Fruit fly (Drosophila melanogaster) whole organism, embryonic: ENCODE data around the gene CG17666.

ENCODE experiments used
- Asciz ChIP-seq: fragments of 200-800 bp; sonication (Bioruptor generic); optimal IDR thresholded peaks from 2 replicates; lab custom pipeline; 2017; ENCODE audit warnings: missing biosample characterization, mild to moderate bottlenecking, missing genetic modification characterization, missing genetic modification reagents
- Blimp-1 ChIP-seq: fragments of 200-800 bp; sonication (Bioruptor generic); optimal IDR thresholded peaks from 3 replicates; lab custom pipeline; 2018; ENCODE audit warnings: missing biosample characterization, missing genetic modification characterization, mild to moderate bottlenecking, moderate library complexity, missing genetic modification reagents
- CG10209 ChIP-seq: fragments of 200-800 bp; sonication (Bioruptor generic); optimal IDR thresholded peaks from 3 replicates; lab custom pipeline; 2017; ENCODE audit warnings: missing biosample characterization, mild to moderate bottlenecking, missing genetic modification characterization, missing genetic modification reagents
- CG10267 ChIP-seq: fragments of 200-800 bp; sonication (Bioruptor generic); optimal IDR thresholded peaks from 2 replicates; lab custom pipeline; 2018; ENCODE audit warnings: missing biosample characterization, mild to moderate bottlenecking, missing genetic modification characterization, moderate library complexity
- CG10462 ChIP-seq: fragments of 200-800 bp; sonication (Bioruptor generic); optimal IDR thresholded peaks from 2 replicates; lab custom pipeline; 2016; ENCODE audit warnings: missing biosample characterization, missing genetic modification characterization
- CG11695 ChIP-seq: fragments of 200-800 bp; sonication (Bioruptor generic); IDR thresholded peaks from 3 replicates; pipeline ENCODE4 v1.3.6; 2022; ENCODE audit warnings: missing biosample characterization, missing genetic modification characterization
- CG12391 ChIP-seq: fragments of 200-800 bp; sonication (Bioruptor generic); optimal IDR thresholded peaks from 3 replicates; lab custom pipeline; 2018; ENCODE audit warnings: missing biosample characterization, mild to moderate bottlenecking, missing genetic modification characterization, moderate library complexity
- CG12659 ChIP-seq: fragments of 200-800 bp; sonication (Bioruptor generic); optimal IDR thresholded peaks from 3 replicates; lab custom pipeline; 2017; ENCODE audit warnings: mild to moderate bottlenecking, missing biosample characterization, missing genetic modification reagents, missing genetic modification characterization
- CG13775 ChIP-seq: fragments of 200-800 bp; sonication (Bioruptor generic); optimal IDR thresholded peaks from 3 replicates; lab custom pipeline; 2017; ENCODE audit warnings: missing biosample characterization, mild to moderate bottlenecking, missing genetic modification characterization
- CG15011 ChIP-seq: fragments of 200-800 bp; sonication (Bioruptor generic); optimal IDR thresholded peaks from 3 replicates; lab custom pipeline; 2018; ENCODE audit warnings: missing biosample characterization, mild to moderate bottlenecking, missing genetic modification characterization
- CG1529 ChIP-seq: fragments of 200-800 bp; sonication (Bioruptor generic); optimal IDR thresholded peaks from 3 replicates; lab custom pipeline; 2018; ENCODE audit warnings: missing biosample characterization, missing genetic modification characterization
- CG16815 ChIP-seq: fragments of 200-800 bp; sonication (Bioruptor generic); optimal IDR thresholded peaks from 3 replicates; lab custom pipeline; 2017; ENCODE audit warnings: missing biosample characterization, mild to moderate bottlenecking, missing genetic modification characterization
- CG17829 ChIP-seq: fragments of 200-800 bp; optimal IDR thresholded peaks from 2 replicates; lab custom pipeline; 2019; ENCODE audit warnings: missing biosample characterization, mild to moderate bottlenecking, missing genetic modification characterization, moderate library complexity
- CG18262 ChIP-seq: fragments of 200-800 bp; optimal IDR thresholded peaks from 3 replicates; lab custom pipeline; 2019; ENCODE audit warnings: missing biosample characterization, mild to moderate bottlenecking, missing genetic modification characterization, moderate library complexity
- CG18619 ChIP-seq: fragments of 200-800 bp; sonication (Bioruptor generic); optimal IDR thresholded peaks from 3 replicates; lab custom pipeline; 2017; ENCODE audit warnings: missing biosample characterization, mild to moderate bottlenecking, missing genetic modification characterization
- CG2120 ChIP-seq: fragments of 200-800 bp; sonication (Bioruptor generic); optimal IDR thresholded peaks from 3 replicates; lab custom pipeline; 2016; ENCODE audit warnings: missing biosample characterization, missing genetic modification characterization
- CG31224 ChIP-seq: fragments of 200-800 bp; sonication (Bioruptor generic); IDR thresholded peaks from 2 replicates; pipeline ENCODE4 v1.3.6; 2022; ENCODE audit warnings: missing biosample characterization, missing genetic modification characterization
- CG31441 ChIP-seq: fragments of 200-800 bp; sonication (Bioruptor generic); IDR thresholded peaks from 2 replicates; pipeline ENCODE4 v1.3.6; 2022; ENCODE audit warnings: missing biosample characterization, missing genetic modification characterization
- CG3281 ChIP-seq: fragments of 200-800 bp; sonication (Bioruptor generic); optimal IDR thresholded peaks from 3 replicates; lab custom pipeline; 2017; ENCODE audit warnings: missing biosample characterization, mild to moderate bottlenecking, missing genetic modification characterization
- CG4424 ChIP-seq: fragments of 200-800 bp; sonication (Bioruptor generic); optimal IDR thresholded peaks from 3 replicates; lab custom pipeline; 2016; ENCODE audit warnings: missing biosample characterization, missing genetic modification characterization
- CG6791 ChIP-seq: fragments of 200-800 bp; sonication (Bioruptor generic); IDR thresholded peaks from 3 replicates; pipeline ENCODE4 v1.3.6; 2022; ENCODE audit warnings: missing biosample characterization, missing genetic modification characterization; ENCODE audit not compliant: partially characterized antibody
- CG6854 ChIP-seq: fragments of 200-800 bp; sonication (Bioruptor generic); optimal IDR thresholded peaks from 3 replicates; lab custom pipeline; 2017; ENCODE audit warnings: missing biosample characterization, mild to moderate bottlenecking, missing genetic modification characterization
- CG7928 ChIP-seq: fragments of 200-800 bp; sonication (Bioruptor generic); optimal IDR thresholded peaks from 2 replicates; lab custom pipeline; 2017; ENCODE audit warnings: missing biosample characterization, mild to moderate bottlenecking, missing genetic modification characterization
- CG8944 ChIP-seq: fragments of 200-800 bp; sonication (Bioruptor generic); optimal IDR thresholded peaks from 3 replicates; lab custom pipeline; 2016; ENCODE audit warnings: missing biosample characterization, missing genetic modification characterization
- CG9797 ChIP-seq: fragments of 200-800 bp; sonication (Bioruptor generic); optimal IDR thresholded peaks from 3 replicates; lab custom pipeline; 2018; ENCODE audit warnings: missing biosample characterization, mild to moderate bottlenecking, missing genetic modification characterization
- Camta ChIP-seq: fragments of 200-800 bp; sonication (Bioruptor generic); optimal IDR thresholded peaks from 2 replicates; lab custom pipeline; 2016; ENCODE audit warnings: missing biosample characterization, missing genetic modification characterization
- Dip3 ChIP-seq: fragments of 200-800 bp; sonication (Bioruptor generic); optimal IDR thresholded peaks from 3 replicates; lab custom pipeline; 2016; ENCODE audit warnings: missing biosample characterization, missing genetic modification characterization
- Ets97D ChIP-seq: fragments of 200-800 bp; sonication (Bioruptor generic); optimal IDR thresholded peaks from 3 replicates; lab custom pipeline; 2016; ENCODE audit warnings: missing biosample characterization, missing genetic modification characterization
- Fer3 ChIP-seq: fragments of 200-800 bp; sonication (Bioruptor generic); optimal IDR thresholded peaks from 2 replicates; lab custom pipeline; 2018; ENCODE audit warnings: missing biosample characterization, mild to moderate bottlenecking, missing genetic modification characterization, moderate library complexity
- Hr78 ChIP-seq, 2 experiments: fragments of 200-800 bp in 1 of 2; fragments of >200 bp in 1 of 2; sonication (Bioruptor generic) in 1 of 2; optimal IDR thresholded peaks; 2 replicates each; lab custom pipeline; 2017 to 2019; ENCODE audit warnings: missing biosample characterization in 2 of 2, missing genetic modification characterization in 2 of 2, mild to moderate bottlenecking in 1 of 2, moderate library complexity in 1 of 2
- Hsf ChIP-seq: fragments of 200-800 bp; sonication (Bioruptor generic); optimal IDR thresholded peaks from 3 replicates; lab custom pipeline; 2016; ENCODE audit warnings: missing biosample characterization, missing genetic modification characterization
- Myb ChIP-seq: fragments of 200-800 bp; sonication (Bioruptor generic); optimal IDR thresholded peaks from 2 replicates; lab custom pipeline; 2016; ENCODE audit warnings: missing biosample characterization, missing genetic modification characterization
- Xbp1 ChIP-seq: fragments of 200-800 bp; sonication (Bioruptor generic); optimal IDR thresholded peaks from 3 replicates; lab custom pipeline; 2016; ENCODE audit warnings: missing biosample characterization, mild to moderate bottlenecking, missing genetic modification characterization
- ase ChIP-seq: fragments of 200-800 bp; sonication (Bioruptor generic); IDR thresholded peaks from 3 replicates; pipeline ENCODE4 v1.3.6; 2022; ENCODE audit warnings: missing biosample characterization, missing genetic modification characterization
- bab2 ChIP-seq: fragments of 200-800 bp; sonication (Bioruptor generic); optimal IDR thresholded peaks from 2 replicates; lab custom pipeline; 2016; ENCODE audit warnings: missing biosample characterization, missing genetic modification characterization
- cas ChIP-seq: fragments of 200-800 bp; sonication (Bioruptor generic); IDR thresholded peaks from 2 replicates; pipeline ENCODE4 v1.3.6; 2022; ENCODE audit warnings: missing biosample characterization, missing genetic modification characterization
- dpn ChIP-seq, 2 experiments: fragments of 200-800 bp; sonication (Bioruptor generic); optimal IDR thresholded peaks; 3 replicates each; lab custom pipeline; 2016; ENCODE audit warnings: missing biosample characterization in 2 of 2, missing genetic modification characterization in 2 of 2
- fd3F ChIP-seq: fragments of 200-800 bp; sonication (Bioruptor generic); optimal IDR thresholded peaks from 2 replicates; lab custom pipeline; 2018; ENCODE audit warnings: missing biosample characterization, mild to moderate bottlenecking, missing genetic modification characterization, moderate library complexity
- fd96Cb ChIP-seq: fragments of 200-800 bp; sonication (Bioruptor generic); optimal IDR thresholded peaks from 2 replicates; lab custom pipeline; 2018; ENCODE audit warnings: missing biosample characterization, mild to moderate bottlenecking, missing genetic modification characterization, moderate library complexity
- knrl ChIP-seq: fragments of 200-800 bp; sonication (Bioruptor generic); IDR thresholded peaks from 3 replicates; pipeline ENCODE4 v1.3.6; 2022; ENCODE audit warnings: missing biosample characterization, missing genetic modification characterization; ENCODE audit not compliant: partially characterized antibody
- nerfin-2 ChIP-seq: fragments of 200-800 bp; sonication (Bioruptor generic); IDR thresholded peaks from 2 replicates; pipeline ENCODE4 v1.3.6; 2022; ENCODE audit warnings: missing biosample characterization, missing genetic modification characterization; ENCODE audit not compliant: partially characterized antibody
- pho ChIP-seq: fragments of 200-800 bp; sonication (Bioruptor generic); optimal IDR thresholded peaks from 2 replicates; lab custom pipeline; 2016; ENCODE audit warnings: missing biosample characterization, missing genetic modification characterization
- phol ChIP-seq: fragments of 200-800 bp; sonication (Bioruptor generic); optimal IDR thresholded peaks from 3 replicates; lab custom pipeline; 2018; ENCODE audit warnings: missing biosample characterization, mild to moderate bottlenecking, missing genetic modification characterization, moderate library complexity
- rib ChIP-seq: fragments of 200-800 bp; sonication (Bioruptor generic); IDR thresholded peaks from 2 replicates; pipeline ENCODE4 v1.3.6; 2022; ENCODE audit warnings: missing biosample characterization, missing genetic modification characterization
- sisA ChIP-seq: fragments of 200-800 bp; sonication (Bioruptor generic); IDR thresholded peaks from 2 replicates; pipeline ENCODE4 v1.3.6; 2022; ENCODE audit warnings: missing biosample characterization, missing genetic modification characterization
- stc ChIP-seq: fragments of 200-800 bp; sonication (Bioruptor generic); IDR thresholded peaks from 2 replicates; pipeline ENCODE4 v1.3.6; 2022; ENCODE audit warnings: missing biosample characterization, missing genetic modification characterization
- tgo ChIP-seq: fragments of 200-800 bp; sonication (Bioruptor generic); IDR thresholded peaks from 3 replicates; pipeline ENCODE4 v1.3.6; 2022; ENCODE audit warnings: missing biosample characterization, missing genetic modification characterization
- wdn ChIP-seq: fragments of 200-800 bp; sonication (Bioruptor generic); IDR thresholded peaks from 2 replicates; pipeline ENCODE4 v1.3.6; 2022; ENCODE audit warnings: missing biosample characterization, missing genetic modification characterization

CG17666 gene

DNA sequence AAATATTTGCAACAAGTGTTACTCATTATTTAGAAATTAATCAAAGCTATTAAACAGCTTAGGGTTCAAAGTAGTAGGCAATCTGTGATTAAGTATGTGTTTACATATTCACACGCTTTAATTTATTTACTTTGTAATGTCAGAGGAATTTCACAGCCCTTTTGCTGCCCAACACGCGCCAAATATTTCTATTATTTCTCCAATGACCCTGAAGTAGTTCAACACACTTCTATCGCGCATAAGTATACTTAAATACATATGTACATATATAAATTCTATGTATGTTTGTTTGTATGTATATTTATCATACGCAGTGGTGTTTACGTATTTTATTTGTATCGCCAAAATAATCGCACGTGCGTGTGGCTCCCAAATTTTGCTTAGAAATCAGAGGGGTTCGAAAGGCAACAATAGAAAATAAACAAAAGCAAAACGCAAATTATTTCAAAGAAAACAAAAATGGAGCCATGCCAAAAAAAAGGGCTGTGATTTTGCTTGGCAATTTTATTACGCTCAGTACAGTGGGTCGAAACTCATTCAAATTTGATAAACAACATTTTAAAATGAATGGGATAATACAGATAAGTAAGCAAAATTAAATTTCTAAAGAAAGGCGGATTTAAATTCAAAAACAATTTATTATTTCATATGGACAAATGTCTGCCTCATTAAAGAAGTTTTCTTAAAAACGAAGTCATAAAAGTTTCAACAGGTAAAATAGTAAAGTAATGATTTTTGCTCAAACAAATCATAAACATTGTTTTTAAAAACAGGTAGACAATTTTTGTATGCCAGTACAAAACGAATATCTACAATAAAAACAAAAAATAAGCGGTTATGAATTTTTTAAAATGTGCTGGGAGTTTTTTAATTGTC lies 22.3 kb downstream of the CG17666 start (continued):
- TF ChIP-seq CG7928 (peak; percentile 52), rib (GFP tag; lab: Robert Waterston, UW) (peak; percentile 83), sisA (GFP tag; lab: Robert Waterston, UW) (peak; percentile 17; the same call in 1 of the 2 replicates), CG16815 (GFP tag; lab: Kevin White, UChicago) (peak; percentile 36), nerfin-2 (GFP tag; lab: Robert Waterston, UW) (no peak), bab2 (GFP tag; lab: Kevin White, UChicago) (peak; percentile 45), CG12391 (tag; lab: Kevin White, UChicago) (peak; percentile 61), ase (GFP tag; lab: Robert Waterston, UW) (no peak), fd3F (GFP tag; lab: Kevin White, UChicago) (peak; percentile 39), tgo (GFP tag; lab: Robert Waterston, UW) (0 out of 3 replicates have a peak, but pooled peaks have one; percentile 17), phol (tag; lab: Kevin White, UChicago) (peak; percentile 47), CG15011 (peak; percentile 14), Myb (GFP tag; lab: Kevin White, UChicago) (peak; percentile 35), CG17829 (tag; lab: Kevin White, UChicago) (peak; percentile 5), Blimp-1 (GFP tag; lab: Kevin White, UChicago) (peak; percentile 2), CG3281 (peak; percentile 80), CG8944 (GFP tag; lab: Kevin White, UChicago) (peak; percentile 0), Dip3 (peak; percentile 56), CG4424 (GFP tag; lab: Kevin White, UChicago) (peak; percentile 48), dpn (GFP tag; optimal IDR thresholded peaks at IDR 0.05; lab: Kevin White, UChicago) (peak; percentile 24 to 83), CG13775 (GFP tag; lab: Kevin White, UChicago) (peak; percentile 61), CG2120 (peak; percentile 86), pho (GFP tag; lab: Kevin White, UChicago) (peak; percentile 57), knrl (GFP tag; lab: Robert Waterston, UW) (no peak), CG10267 (tag; lab: Kevin White, UChicago) (peak; percentile 29), CG9797 (GFP tag; lab: Kevin White, UChicago) (no peak), fd96Cb (tag; lab: Kevin White, UChicago) (peak; percentile 8), CG6791 (GFP tag; lab: Robert Waterston, UW) (no peak), CG12659 (peak; percentile 45), Fer3 (tag; lab: Kevin White, UChicago) (peak; percentile 44), Ets97D (GFP tag; lab: Kevin White, UChicago) (no peak), Asciz (GFP tag; lab: Kevin White, UChicago) (peak; percentile 41), CG18619 (GFP tag; lab: Kevin White, UChicago) (peak; percentile 80), stc (GFP tag; lab: Robert Waterston, UW) (0 out of 2 replicates have a peak, but pooled peaks have one; percentile 21), CG10209 (GFP tag; lab: Kevin White, UChicago) (peak; percentile 42), CG10462 (GFP tag; lab: Kevin White, UChicago) (no peak), Camta (GFP tag; lab: Kevin White, UChicago) (peak; percentile 38), CG31224 (GFP tag; lab: Robert Waterston, UW) (peak; percentile 31; the same call in 1 of the 2 replicates), CG18262 (tag; lab: Kevin White, UChicago) (peak; percentile 29), wdn (0 out of 2 replicates have a peak, but pooled peaks have one; percentile 16), CG1529 (no peak), CG11695 (no peak), CG31441 (GFP tag; lab: Robert Waterston, UW) (peak; percentile 38; the same call in 1 of the 2 replicates), Xbp1 (GFP tag; lab: Kevin White, UChicago) (peak; percentile 33), Hsf (GFP tag; lab: Kevin White, UChicago) (peak; percentile 51), Hr78 (GFP tag; optimal IDR thresholded peaks at IDR 0.05; lab: Kevin White, UChicago) (no peak), cas (GFP tag; lab: Robert Waterston, UW) (no peak), CG6854 (peak; percentile 6)
